Fruit fly (Drosophila melanogaster): Measurements from ENCODE around the gene CG43391.
A peak's percentile ranks its signal among the peaks of the same experiment; 100 is the strongest.

CG43391 gene

dm6 chr3L:11551949-11552348 is 28.9 kb downstream of the CG43391 start (continued):
- TF ChIP-seq CG13624 (GFP tag; optimal IDR thresholded peaks at IDR 0.05) (no peak), CG2116 (GFP tag; optimal IDR thresholded peaks at IDR 0.05) (peak; percentile 16), Rx (GFP tag; IDR thresholded peaks at IDR 0.05) (no peak), CG32772 (GFP tag; IDR thresholded peaks at IDR 0.05) (no peak), gcm (GFP tag; optimal IDR thresholded peaks at IDR 0.05) (peak; percentile 45), Hr39 (optimal IDR thresholded peaks at IDR 0.05) (no peak), zf30C (GFP tag; optimal IDR thresholded peaks at IDR 0.05) (peak; percentile 76), CG7786 (GFP tag; optimal IDR thresholded peaks at IDR 0.05) (no peak), Spps (tag; optimal IDR thresholded peaks at IDR 0.05) (peak; percentile 25), ssp (GFP tag; IDR thresholded peaks at IDR 0.05) (peak; percentile 38), CG18764 (GFP tag; optimal IDR thresholded peaks at IDR 0.05) (no peak), hbn (GFP tag; IDR thresholded peaks at IDR 0.05; ENCODE audit: partially characterized antibody) (no peak), HLH3B (GFP tag; IDR thresholded peaks at IDR 0.05) (peak; percentile 49; the same call in 1 of the 2 replicates), bigmax (GFP tag; optimal IDR thresholded peaks at IDR 0.05) (no peak), amos (GFP tag; IDR thresholded peaks at IDR 0.05; ENCODE audit: partially characterized antibody) (no peak), gsb-n (tag; optimal IDR thresholded peaks at IDR 0.05) (peak; percentile 34), CoRest (tag; optimal IDR thresholded peaks at IDR 0.05) (no peak), bcd (GFP tag; optimal IDR thresholded peaks at IDR 0.05) (peak; percentile 12), CG31365 (tag; optimal IDR thresholded peaks at IDR 0.05) (no peak), ATbp (GFP tag; optimal IDR thresholded peaks at IDR 0.05) (peak; percentile 41), ind (GFP tag; optimal IDR thresholded peaks at IDR 0.05) (no peak), Pdp1 (GFP tag; optimal IDR thresholded peaks at IDR 0.05) (peak; percentile 3 to 26), CG6683 (GFP tag; optimal IDR thresholded peaks at IDR 0.05) (no peak), HLHmδ (GFP tag; optimal IDR thresholded peaks at IDR 0.05) (no peak), lmd (GFP tag; IDR thresholded peaks at IDR 0.05) (0 out of 2 replicates have a peak, but pooled peaks have one; percentile 23), nmo (GFP tag; optimal IDR thresholded peaks at IDR 0.05) (peak; percentile 40), CG8944 (GFP tag; optimal IDR thresholded peaks at IDR 0.05) (no peak), NFAT (GFP tag; IDR thresholded peaks at IDR 0.05) (no peak), Hr51 (GFP tag; optimal IDR thresholded peaks at IDR 0.05) (peak in 1 of 2 experiments; percentile 20), Stat92E (GFP tag; optimal IDR thresholded peaks at IDR 0.05) (no peak), CG7357 (GFP tag; IDR thresholded peaks at IDR 0.05) (no peak), cato (GFP tag; optimal IDR thresholded peaks at IDR 0.05; ENCODE audit: borderline replicate concordance) (peak; percentile 30), CrebB (tag; optimal IDR thresholded peaks at IDR 0.05) (no peak), Dad (GFP tag; optimal IDR thresholded peaks at IDR 0.05) (no peak), wdn (GFP tag; IDR thresholded peaks at IDR 0.05) (no peak), CG7963 (GFP tag; IDR thresholded peaks at IDR 0.05; ENCODE audit: partially characterized antibody) (no peak), CG16813 (GFP tag; IDR thresholded peaks at IDR 0.05; ENCODE audit: partially characterized antibody) (0 out of 3 replicates have a peak, but pooled peaks have one; percentile 21), run (tag; optimal IDR thresholded peaks at IDR 0.05) (no peak), nerfin-1 (tag; optimal IDR thresholded peaks at IDR 0.05) (peak; percentile 35), CG9437 (GFP tag; optimal IDR thresholded peaks at IDR 0.05) (no peak), gem (tag; optimal IDR thresholded peaks at IDR 0.05) (peak; percentile 68), D19B (GFP tag; optimal IDR thresholded peaks at IDR 0.05) (no peak), CG10462 (GFP tag; optimal IDR thresholded peaks at IDR 0.05) (peak; percentile 22), CG8924 (tag; optimal IDR thresholded peaks at IDR 0.05) (peak; percentile 44), chm (GFP tag; IDR thresholded peaks at IDR 0.05) (no peak), Rfx (GFP tag; IDR thresholded peaks at IDR 0.05) (no peak), CG10267 (tag; optimal IDR thresholded peaks at IDR 0.05) (peak; percentile 36), CG5245 (GFP tag; optimal IDR thresholded peaks at IDR 0.05) (no peak), E2f1 (GFP tag; IDR thresholded peaks at IDR 0.05) (peak; percentile 52), CG15269 (tag; optimal IDR thresholded peaks at IDR 0.05) (peak; percentile 30)
